Fruit fly (Drosophila melanogaster): ENCODE data around the gene Vps60.

Gene Vps60

DNA sequence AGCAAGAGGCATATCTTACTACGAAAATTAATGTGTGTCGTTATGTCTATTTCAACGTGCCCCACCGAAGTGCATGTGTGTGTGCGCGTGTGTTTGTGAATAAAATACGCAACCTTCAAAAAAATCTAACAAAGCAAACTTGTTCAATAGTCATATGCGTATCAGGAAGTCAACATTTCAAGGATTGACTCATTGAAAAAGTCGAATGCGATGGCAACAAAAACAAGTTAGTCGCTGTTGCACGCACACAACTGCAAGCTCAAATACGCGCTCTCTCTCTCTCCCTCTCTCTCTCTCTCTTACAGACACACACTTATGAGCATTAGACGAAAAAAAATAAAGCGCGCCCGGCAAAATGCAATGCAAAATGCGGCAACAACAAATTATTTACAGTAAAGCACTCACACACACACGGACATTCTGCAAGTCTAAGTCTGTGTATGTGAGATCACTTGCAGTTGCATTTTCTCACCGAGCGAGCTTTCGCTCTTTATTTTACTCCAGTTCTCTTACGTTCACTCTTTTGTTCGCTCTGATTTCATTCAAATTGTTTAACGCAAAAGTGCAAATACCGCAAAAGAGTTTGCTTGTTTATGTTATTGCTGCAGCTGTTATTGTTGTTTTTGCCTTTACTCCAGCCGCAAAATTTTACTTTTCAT is 14.7 kb downstream of the Vps60 start:
- TF ChIP-seq CTCF (optimal IDR thresholded peaks at IDR 0.05) (no peak), CG8478 (optimal IDR thresholded peaks at IDR 0.05) (no peak)

DNA sequence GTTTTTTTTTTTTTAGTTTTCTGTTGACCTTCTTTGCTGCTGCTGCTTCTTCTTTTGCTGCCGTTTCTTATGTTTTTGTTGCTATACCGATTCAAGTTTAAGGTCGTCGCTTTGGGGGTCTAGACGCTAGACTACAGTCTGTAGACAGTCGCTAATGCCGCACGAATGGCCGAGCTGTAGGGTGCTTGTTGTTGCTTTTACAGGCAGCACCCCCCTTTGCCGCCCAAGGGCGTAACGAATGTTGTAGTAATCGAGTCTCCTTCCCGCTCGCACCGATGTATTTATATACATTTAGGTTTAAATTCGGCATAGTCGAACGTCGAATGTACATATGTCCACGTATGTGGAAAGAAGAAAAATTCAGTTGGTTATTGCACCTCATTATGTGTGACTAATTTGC is 16.5 kb downstream of the Vps60 start:
- no peak for TF ChIP-seq CG8478 (optimal IDR thresholded peaks at IDR 0.05)
- no peak for TF ChIP-seq CTCF (optimal IDR thresholded peaks at IDR 0.05)

DNA sequence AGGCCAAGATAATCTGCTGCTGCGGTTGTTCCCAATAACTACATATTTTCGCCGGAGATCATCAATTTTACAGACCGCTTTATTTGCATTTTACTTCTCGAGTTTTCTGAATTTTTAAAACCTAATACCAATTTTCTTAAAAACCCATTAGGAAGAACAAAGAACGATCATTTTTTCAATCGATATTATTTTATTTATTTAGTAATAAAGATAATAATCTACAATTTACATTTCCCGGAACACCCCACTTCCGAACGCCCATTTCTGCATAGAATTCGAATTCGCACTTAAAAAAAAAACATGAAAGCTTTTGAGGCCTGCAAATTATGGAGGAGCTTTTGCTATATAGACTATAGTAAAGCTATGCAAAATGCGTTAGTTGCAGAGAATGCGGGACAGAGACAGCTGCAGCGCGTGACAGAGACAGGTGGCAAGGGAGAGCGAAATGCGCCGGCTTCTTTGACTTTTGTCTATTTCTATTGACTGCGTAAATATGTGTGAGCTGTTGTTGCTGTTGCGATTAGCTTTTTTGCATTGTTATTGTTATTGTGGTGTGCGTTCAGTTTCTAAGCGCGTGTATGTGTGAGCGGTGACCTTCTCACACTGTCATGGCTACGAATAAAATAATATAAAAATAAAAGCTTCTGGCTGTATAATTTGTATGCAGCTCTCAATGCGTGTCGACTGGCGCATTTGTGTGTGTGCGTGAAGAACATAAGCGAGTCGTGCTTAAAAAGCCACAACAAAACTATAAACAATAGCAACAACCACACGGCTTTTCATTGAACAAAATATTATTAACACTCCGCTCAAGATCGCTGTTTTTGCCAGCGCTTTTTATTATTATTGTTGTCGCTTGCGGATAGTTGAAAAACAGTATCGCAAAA is 17.7 kb downstream of the Vps60 start:
- TF ChIP-seq CTCF (optimal IDR thresholded peaks at IDR 0.05): no peak
- no peak for TF ChIP-seq CG8478 (optimal IDR thresholded peaks at IDR 0.05)

dm6 chr3L:17596897-17597296 is 24.5 kb downstream of the Vps60 start:
- TF ChIP-seq CG8478 (optimal IDR thresholded peaks at IDR 0.05): no peak
- TF ChIP-seq CTCF (optimal IDR thresholded peaks at IDR 0.05): peak; percentile 93

- TF ChIP-seq CTCF (optimal IDR thresholded peaks at IDR 0.05) (no peak), CG8478 (optimal IDR thresholded peaks at IDR 0.05) (no peak)
These were observed 25.4 kb downstream of the Vps60 start for dm6 chr3L:17595810-17596561.

DNA sequence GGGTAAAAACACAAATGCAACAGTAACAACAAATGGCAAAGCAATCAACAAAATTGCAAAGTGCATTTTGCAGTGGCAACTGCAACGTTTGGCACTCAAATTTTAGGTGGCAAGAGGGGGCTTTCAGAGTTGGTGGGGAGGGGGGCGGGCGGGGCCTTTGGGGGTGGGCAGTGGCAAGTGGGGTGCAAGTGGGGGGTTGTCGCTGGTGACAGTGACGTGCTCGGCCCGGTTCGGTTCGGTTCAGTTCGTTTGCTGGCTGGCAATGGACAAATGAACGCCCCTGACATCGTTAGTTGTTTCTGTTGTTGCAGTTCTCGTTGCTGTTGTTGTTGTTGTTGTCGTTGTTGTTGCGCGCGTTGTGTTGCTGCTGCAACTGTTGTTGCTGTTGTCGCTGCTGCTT is 28.3 kb downstream of the Vps60 start:
- TF ChIP-seq CG8478 (optimal IDR thresholded peaks at IDR 0.05) (no peak), CTCF (optimal IDR thresholded peaks at IDR 0.05) (no peak)

DNA sequence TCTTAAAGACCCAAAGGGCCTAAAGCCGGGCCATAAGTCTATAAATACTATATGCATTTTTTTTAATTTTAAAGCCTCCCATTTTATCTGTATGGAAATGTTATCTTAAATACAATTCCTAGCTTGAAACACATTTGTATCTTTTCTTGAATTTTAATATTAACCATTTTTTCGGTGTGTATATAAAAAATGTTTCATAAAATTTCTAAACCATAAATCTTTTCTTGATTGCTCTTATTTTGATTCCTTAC is 30.3 kb downstream of the Vps60 start:
- no peak for TF ChIP-seq CG8478 (optimal IDR thresholded peaks at IDR 0.05)

- TF ChIP-seq CTCF (optimal IDR thresholded peaks at IDR 0.05) (no peak), CG8478 (optimal IDR thresholded peaks at IDR 0.05) (no peak)
These were observed 30.8 kb downstream of the Vps60 start for dm6 chr3L:17590455-17591216.

DNA sequence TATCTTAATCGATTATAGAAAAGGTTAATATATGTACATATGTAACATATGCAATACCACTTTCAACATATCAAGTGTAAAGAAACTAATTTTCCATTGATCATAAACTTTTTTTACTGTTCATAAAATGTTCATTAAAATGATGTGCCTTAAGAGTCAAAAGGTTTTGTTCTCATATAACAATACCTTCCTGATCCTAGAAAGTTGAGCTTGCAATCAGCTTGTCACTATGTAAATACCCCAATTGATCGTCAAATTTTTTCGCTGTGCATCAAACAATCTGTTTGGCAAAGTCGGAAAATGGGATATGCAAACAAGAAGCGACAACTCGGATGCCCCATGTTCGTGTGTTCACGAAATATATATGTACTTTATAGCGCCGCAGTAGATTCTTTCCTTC is 31.4 kb downstream of the Vps60 start:
- TF ChIP-seq CTCF (optimal IDR thresholded peaks at IDR 0.05) (no peak), CG8478 (optimal IDR thresholded peaks at IDR 0.05) (no peak)

- TF ChIP-seq CTCF (optimal IDR thresholded peaks at IDR 0.05) (no peak), CG8478 (optimal IDR thresholded peaks at IDR 0.05) (no peak)
These were observed 32.7 kb downstream of the Vps60 start for dm6 chr3L:17588686-17589085.

DNA sequence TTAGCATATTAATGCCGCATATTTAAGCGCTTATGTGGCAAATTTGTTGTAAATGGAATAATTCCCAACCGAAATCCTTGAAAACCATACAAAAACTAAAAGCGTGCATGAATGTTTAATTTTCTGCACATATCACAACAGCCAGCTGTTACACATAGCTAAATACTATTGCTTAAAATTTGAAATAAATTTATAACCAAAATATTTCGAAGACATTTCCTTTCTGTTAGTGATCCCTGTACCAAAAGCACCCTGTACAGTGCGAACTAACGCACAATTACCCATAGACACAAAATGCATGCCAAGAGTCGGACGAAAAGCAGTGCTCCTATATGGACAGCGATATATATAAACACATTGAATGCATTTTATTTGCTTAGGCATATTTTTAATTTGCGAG is 33.5 kb downstream of the Vps60 start:
- no peak for TF ChIP-seq CTCF (optimal IDR thresholded peaks at IDR 0.05)
- no peak for TF ChIP-seq CG8478 (optimal IDR thresholded peaks at IDR 0.05)

DNA sequence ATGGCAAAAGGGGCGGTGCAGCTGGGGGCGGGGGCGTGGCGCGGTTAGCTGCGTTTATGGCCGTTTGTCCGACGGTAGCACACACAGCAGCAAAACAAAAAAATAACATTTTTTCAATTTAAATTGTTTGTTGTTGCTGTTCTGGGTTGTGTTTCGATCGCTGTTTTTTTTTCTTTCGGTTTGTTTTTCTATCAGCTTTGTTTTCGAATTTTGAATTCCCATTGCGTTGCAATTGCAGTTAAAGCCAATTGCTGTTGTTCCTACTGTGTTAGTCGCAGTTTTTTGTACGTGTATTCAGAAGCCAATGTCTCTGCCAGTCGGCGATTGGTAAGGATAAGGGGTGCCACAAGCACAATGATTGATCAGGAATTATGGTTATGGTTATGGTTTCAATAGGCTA is 34.1 kb downstream of the Vps60 start:
- TF ChIP-seq CG8478 (optimal IDR thresholded peaks at IDR 0.05): no peak
- no peak for TF ChIP-seq CTCF (optimal IDR thresholded peaks at IDR 0.05)

DNA sequence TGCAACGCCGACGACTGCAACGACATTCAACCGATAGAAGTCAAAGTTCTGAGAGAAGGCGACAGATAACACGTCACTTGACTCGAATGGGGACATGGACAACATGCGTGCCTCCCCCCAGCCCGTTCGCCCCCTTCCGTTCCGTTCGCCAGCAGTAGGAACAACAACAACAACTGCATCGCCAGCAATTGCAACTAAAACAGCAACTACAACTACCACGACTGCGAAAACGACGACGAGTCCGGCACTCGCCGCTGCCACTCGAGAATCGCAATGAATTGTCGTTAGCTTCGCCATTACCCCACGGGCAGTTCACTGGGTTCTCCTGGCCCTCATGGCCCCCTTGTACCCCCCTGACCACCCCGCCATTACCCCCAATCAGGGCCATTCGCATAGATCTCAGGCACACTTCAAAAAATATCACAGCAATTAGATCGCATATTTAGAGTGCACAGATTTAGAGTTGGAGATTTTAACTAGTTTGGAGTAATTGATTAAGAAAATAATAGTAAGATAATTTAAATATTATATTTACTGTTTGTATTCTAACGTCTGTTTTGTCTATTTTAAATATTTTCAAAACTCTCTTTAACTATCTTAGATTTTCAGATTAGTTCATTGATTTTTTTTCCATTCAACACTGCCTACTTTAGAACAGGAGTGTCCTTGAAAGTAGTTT is 34.9 kb downstream of the Vps60 start:
- TF ChIP-seq CTCF (optimal IDR thresholded peaks at IDR 0.05): no peak
- no peak for TF ChIP-seq CG8478 (optimal IDR thresholded peaks at IDR 0.05)

dm6 chr3L:17584718-17585117 is 36.7 kb downstream of the Vps60 start:
- no peak for TF ChIP-seq CTCF (optimal IDR thresholded peaks at IDR 0.05)
- no peak for TF ChIP-seq CG8478 (optimal IDR thresholded peaks at IDR 0.05)

DNA sequence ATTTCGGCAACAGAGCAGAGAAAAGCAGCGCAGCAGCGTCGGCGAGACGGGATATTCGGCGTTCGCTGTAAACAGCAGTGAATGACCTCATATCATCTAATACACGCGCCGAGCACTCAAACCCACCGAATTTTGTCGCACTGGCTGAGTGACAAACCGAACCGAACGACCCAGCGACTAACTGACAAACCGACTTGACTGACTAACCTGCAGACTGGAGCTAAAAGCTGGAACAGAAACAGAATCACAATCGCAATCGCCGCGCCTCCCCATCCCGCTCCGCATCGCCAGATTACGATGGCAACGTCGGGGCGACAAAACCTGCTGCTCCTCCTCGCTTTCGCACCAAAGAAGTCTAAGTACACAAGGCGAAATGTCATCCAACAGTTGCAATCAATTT is 41.8 kb downstream of the Vps60 start:
- no peak for TF ChIP-seq CG8478 (optimal IDR thresholded peaks at IDR 0.05)
- TF ChIP-seq CTCF (optimal IDR thresholded peaks at IDR 0.05): peak in 1 of 2 experiments; percentile 56

All from S2 (cell line).